Fruit fly (Drosophila melanogaster): ENCODE results near the gene pigs.

DNA sequence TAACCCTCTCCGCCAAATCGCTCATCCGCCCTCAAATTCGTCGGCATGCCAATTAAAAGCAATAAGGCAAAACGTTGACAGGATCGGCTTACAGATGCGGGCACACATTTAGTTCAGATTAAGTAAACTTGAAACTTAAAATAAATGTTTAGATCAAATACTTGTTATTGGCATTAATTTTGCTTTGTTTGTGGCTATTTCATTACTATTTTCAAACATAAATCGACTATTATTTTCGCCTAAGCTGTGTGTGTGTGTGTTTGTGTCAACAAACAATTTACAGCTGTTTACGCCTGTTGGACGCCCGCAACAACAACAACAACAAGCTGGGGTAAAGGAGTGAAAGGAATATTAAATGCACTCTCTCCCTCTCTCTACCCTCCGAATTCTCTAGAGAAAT, 1.3 kb downstream of the pigs start:
- TF ChIP-seq woc (GFP tag; optimal IDR thresholded peaks at IDR 0.05) = peak; percentile 11
- no peak for TF ChIP-seq Jra (GFP tag; optimal IDR thresholded peaks at IDR 0.05)
- TF ChIP-seq Myc (optimal IDR thresholded peaks at IDR 0.05) = no peak
- TF ChIP-seq Dfd (GFP tag; optimal IDR thresholded peaks at IDR 0.05) = no peak
- TF ChIP-seq lola (GFP tag; optimal IDR thresholded peaks at IDR 0.05) = no peak
- TF ChIP-seq sage (GFP tag; optimal IDR thresholded peaks at IDR 0.05) = peak; percentile 17
- no peak for TF ChIP-seq pan (optimal IDR thresholded peaks at IDR 0.05)
- no peak for TF ChIP-seq GATAd (GFP tag; optimal IDR thresholded peaks at IDR 0.05)
- TF ChIP-seq jim (GFP tag; optimal IDR thresholded peaks at IDR 0.05) = no peak
- no peak for TF ChIP-seq dsf (GFP tag; optimal IDR thresholded peaks at IDR 0.05; ENCODE audit: borderline replicate concordance)
- no peak for TF ChIP-seq usp (GFP tag; optimal IDR thresholded peaks at IDR 0.05)
- peak; percentile 49 for TF ChIP-seq h (GFP tag; optimal IDR thresholded peaks at IDR 0.05)
- no peak for TF ChIP-seq CG32264 (GFP tag; optimal IDR thresholded peaks at IDR 0.05)
